Worm (Caenorhabditis elegans): Measurements from ENCODE around the gene sre-41.

DNA sequence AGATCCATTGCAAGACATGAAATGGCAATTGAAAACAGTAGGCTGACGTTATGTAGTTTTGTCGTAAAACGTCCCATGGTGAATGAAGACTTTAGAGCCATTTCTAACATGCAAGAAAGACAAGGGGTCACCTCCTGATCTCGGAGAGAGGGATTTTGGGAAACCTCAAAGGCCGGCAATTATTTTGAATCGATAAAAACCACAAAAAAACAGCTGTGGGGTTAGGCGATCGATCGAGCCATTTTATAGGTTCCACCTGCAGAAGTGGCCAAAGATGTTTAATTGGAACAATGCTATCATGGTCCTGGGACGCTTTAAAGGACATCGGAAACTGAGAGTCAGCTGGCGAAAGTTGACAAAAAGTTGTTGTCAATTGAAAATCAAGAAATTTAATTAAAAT, 26.7 kb downstream of the sre-41 start, which contains the start of gene Y57A10C.11:
- TF ChIP-seq lsl-1 (GFP tag; optimal IDR thresholded peaks at IDR 0.05) (no peak), him-1 (tag; optimal IDR thresholded peaks at IDR 0.05) (no peak), ztf-22 (GFP tag; optimal IDR thresholded peaks at IDR 0.05) (no peak), F22D6.2 (tag; optimal IDR thresholded peaks at IDR 0.05) (no peak), nhr-179 (tag; optimal IDR thresholded peaks at IDR 0.05) (no peak), B0019.2 (GFP tag; conservative IDR thresholded peaks at IDR 0.05) (no peak), B0035.1 (tag; optimal IDR thresholded peaks at IDR 0.05) (no peak), unc-62 (GFP tag; optimal IDR thresholded peaks at IDR 0.05) (no peak), unc-130 (GFP tag; optimal IDR thresholded peaks at IDR 0.05) (no peak), cebp-1 (GFP tag; IDR thresholded peaks at IDR 0.05) (no peak), cebp-1 (tag; optimal IDR thresholded peaks at IDR 0.05) (no peak), hlh-26 (GFP tag; conservative IDR thresholded peaks at IDR 0.05) (no peak)

Measured in whole organism, young adult.